In genomic region chr3L:5840847-5841246, dm6 we compare ENCODE assay signal across 1 fruit fly cellular context.
TF ChIP-seq lines count a peak whose summit lies in the region.

No protein-coding gene starts in this region.

TF ChIP-seq in whole organism, embryonic, 481 proteins besides CTCF, POLR2A, EP300 and RAD21 (continued from another document):
- no peak for TF ChIP-seq CG4282 (GFP tag; optimal IDR thresholded peaks at IDR 0.05; lab: Kevin White, UChicago)
- TF ChIP-seq CG31388 (GFP tag; optimal IDR thresholded peaks at IDR 0.05; lab: Kevin White, UChicago) = no peak
- TF ChIP-seq CG12219 (GFP tag; optimal IDR thresholded peaks at IDR 0.05; lab: Kevin White, UChicago) = no peak
- no peak for TF ChIP-seq gcm (GFP tag; optimal IDR thresholded peaks at IDR 0.05; lab: Kevin White, UChicago)
- no peak for TF ChIP-seq dysf (GFP tag; IDR thresholded peaks at IDR 0.05; lab: Robert Waterston, UW)
- TF ChIP-seq Poxn (GFP tag; IDR thresholded peaks at IDR 0.05; lab: Robert Waterston, UW) = no peak
- TF ChIP-seq lbe (GFP tag; optimal IDR thresholded peaks at IDR 0.05; lab: Kevin White, UChicago) = no peak
- no peak for TF ChIP-seq ATbp (GFP tag; optimal IDR thresholded peaks at IDR 0.05; lab: Kevin White, UChicago)
- peak; percentile 51 for TF ChIP-seq dmrt11E (tag; optimal IDR thresholded peaks at IDR 0.05; lab: Kevin White, UChicago)
- no peak for TF ChIP-seq ac (GFP tag; optimal IDR thresholded peaks at IDR 0.05; lab: Kevin White, UChicago)
- TF ChIP-seq sens-2 (GFP tag; IDR thresholded peaks at IDR 0.05; lab: Robert Waterston, UW) = no peak
- no peak for TF ChIP-seq CG6683 (GFP tag; optimal IDR thresholded peaks at IDR 0.05; lab: Kevin White, UChicago)
- peak; percentile 41 for TF ChIP-seq CG2712 (tag; optimal IDR thresholded peaks at IDR 0.05; lab: Kevin White, UChicago)
- no peak for TF ChIP-seq CG10654 (GFP tag; optimal IDR thresholded peaks at IDR 0.05; lab: Kevin White, UChicago)
- TF ChIP-seq pnt (GFP tag; optimal IDR thresholded peaks at IDR 0.05; lab: Kevin White, UChicago) = no peak
- no peak for TF ChIP-seq dan (GFP tag; IDR thresholded peaks at IDR 0.05; lab: Robert Waterston, UW)
- no peak for TF ChIP-seq Hr51 (GFP tag; optimal IDR thresholded peaks at IDR 0.05; lab: Kevin White, UChicago)
- TF ChIP-seq hth (optimal IDR thresholded peaks at IDR 0.05; lab: Kevin White, UChicago) = no peak
- TF ChIP-seq Chrac-16 (GFP tag; optimal IDR thresholded peaks at IDR 0.05; lab: Kevin White, UChicago) = no peak
- no peak for TF ChIP-seq inv (GFP tag; IDR thresholded peaks at IDR 0.05; lab: Robert Waterston, UW; ENCODE audit: partially characterized antibody)
- peak; percentile 93 for TF ChIP-seq D19A (tag; optimal IDR thresholded peaks at IDR 0.05; lab: Kevin White, UChicago)
- TF ChIP-seq CG14441 (GFP tag; IDR thresholded peaks at IDR 0.05; lab: Robert Waterston, UW) = no peak
- no peak for TF ChIP-seq MESR4 (GFP tag; optimal IDR thresholded peaks at IDR 0.05; lab: Kevin White, UChicago)
- TF ChIP-seq CG9817 (tag; optimal IDR thresholded peaks at IDR 0.05; lab: Kevin White, UChicago) = no peak
- no peak for TF ChIP-seq tll (GFP tag; optimal IDR thresholded peaks at IDR 0.05; lab: Kevin White, UChicago)
- no peak for TF ChIP-seq CG18011 (GFP tag; optimal IDR thresholded peaks at IDR 0.05; lab: Kevin White, UChicago)
- TF ChIP-seq Max (GFP tag; optimal IDR thresholded peaks at IDR 0.05; lab: Kevin White, UChicago) = no peak
- TF ChIP-seq zfh1 (GFP tag; IDR thresholded peaks at IDR 0.05; lab: Robert Waterston, UW) = no peak
- TF ChIP-seq CG17612 (GFP tag; IDR thresholded peaks at IDR 0.05; lab: Robert Waterston, UW) = no peak
- no peak for TF ChIP-seq CG18764 (GFP tag; optimal IDR thresholded peaks at IDR 0.05; lab: Kevin White, UChicago)
- TF ChIP-seq seq (GFP tag; IDR thresholded peaks at IDR 0.05; lab: Robert Waterston, UW) = no peak
- peak in 1 of 3 experiments; percentile 29 for TF ChIP-seq lola (GFP tag; optimal IDR thresholded peaks at IDR 0.05; lab: Kevin White, UChicago)
- TF ChIP-seq CkIIα-i1 (GFP tag; IDR thresholded peaks at IDR 0.05; lab: Robert Waterston, UW) = no peak
- no peak for TF ChIP-seq CG1024 (GFP tag; IDR thresholded peaks at IDR 0.05; lab: Robert Waterston, UW)
- TF ChIP-seq Camta (GFP tag; optimal IDR thresholded peaks at IDR 0.05; lab: Kevin White, UChicago) = no peak
- peak; percentile 20 for TF ChIP-seq Blimp-1 (GFP tag; optimal IDR thresholded peaks at IDR 0.05; lab: Kevin White, UChicago)
- no peak for TF ChIP-seq org-1 (GFP tag; optimal IDR thresholded peaks at IDR 0.05; lab: Kevin White, UChicago)
- no peak for TF ChIP-seq CG11723 (GFP tag; optimal IDR thresholded peaks at IDR 0.05; lab: Kevin White, UChicago)
- TF ChIP-seq pb (GFP tag; optimal IDR thresholded peaks at IDR 0.05; lab: Kevin White, UChicago) = no peak
- TF ChIP-seq fd3F (GFP tag; optimal IDR thresholded peaks at IDR 0.05; lab: Kevin White, UChicago) = no peak
- no peak for TF ChIP-seq klu (GFP tag; IDR thresholded peaks at IDR 0.05; lab: Robert Waterston, UW)
- peak; percentile 19 for TF ChIP-seq phol (tag; optimal IDR thresholded peaks at IDR 0.05; lab: Kevin White, UChicago)
- TF ChIP-seq CG4617 (GFP tag; optimal IDR thresholded peaks at IDR 0.05; lab: Kevin White, UChicago; ENCODE audit: borderline replicate concordance) = no peak
- TF ChIP-seq Bgb (GFP tag; IDR thresholded peaks at IDR 0.05; lab: Robert Waterston, UW; ENCODE audit: partially characterized antibody) = no peak
- no peak for TF ChIP-seq CG3838 (GFP tag; optimal IDR thresholded peaks at IDR 0.05; lab: Kevin White, UChicago)
- TF ChIP-seq CG4404 (GFP tag; IDR thresholded peaks at IDR 0.05; lab: Robert Waterston, UW) = no peak
- TF ChIP-seq lov (optimal IDR thresholded peaks at IDR 0.05; lab: Kevin White, UChicago) = no peak
- no peak for TF ChIP-seq lov (GFP tag; IDR thresholded peaks at IDR 0.05; lab: Robert Waterston, UW)
- no peak for TF ChIP-seq unpg (GFP tag; optimal IDR thresholded peaks at IDR 0.05; lab: Kevin White, UChicago)
- peak in 1 of 2 experiments; percentile 44 for TF ChIP-seq bsh (GFP tag; optimal IDR thresholded peaks at IDR 0.05; lab: Kevin White, UChicago)
- no peak for TF ChIP-seq CG43689 (GFP tag; IDR thresholded peaks at IDR 0.05; lab: Robert Waterston, UW)
- peak; percentile 39 for TF ChIP-seq CG18262 (tag; optimal IDR thresholded peaks at IDR 0.05; lab: Kevin White, UChicago)
- peak; percentile 38 for TF ChIP-seq sens (GFP tag; lab: Kevin White, UChicago)
- TF ChIP-seq prd (optimal IDR thresholded peaks at IDR 0.05; lab: Kevin White, UChicago) = no peak
- TF ChIP-seq prd (GFP tag; IDR thresholded peaks at IDR 0.05; lab: Robert Waterston, UW) = no peak
- TF ChIP-seq peb (GFP tag; IDR thresholded peaks at IDR 0.05; lab: Robert Waterston, UW) = no peak
- TF ChIP-seq jigr1 (GFP tag; IDR thresholded peaks at IDR 0.05; lab: Robert Waterston, UW) = no peak
- no peak for TF ChIP-seq CG1602 (GFP tag; optimal IDR thresholded peaks at IDR 0.05; lab: Kevin White, UChicago)
- TF ChIP-seq Bteb2 (GFP tag; optimal IDR thresholded peaks at IDR 0.05; lab: Kevin White, UChicago) = no peak
- TF ChIP-seq wek (GFP tag; optimal IDR thresholded peaks at IDR 0.05; lab: Kevin White, UChicago) = no peak
- no peak for TF ChIP-seq Ptx1 (GFP tag; IDR thresholded peaks at IDR 0.05; lab: Robert Waterston, UW)
- no peak for TF ChIP-seq Hr78 (GFP tag; optimal IDR thresholded peaks at IDR 0.05; lab: Kevin White, UChicago)
- TF ChIP-seq CG14667 (GFP tag; IDR thresholded peaks at IDR 0.05; lab: Robert Waterston, UW) = no peak
- TF ChIP-seq Med (GFP tag; lab: Kevin White, UChicago) = peak; percentile 38
- 0 out of 3 replicates have a peak, but pooled peaks have one; percentile 30 for TF ChIP-seq row (GFP tag; IDR thresholded peaks at IDR 0.05; lab: Robert Waterston, UW)
- TF ChIP-seq fd102C (GFP tag; optimal IDR thresholded peaks at IDR 0.05; lab: Kevin White, UChicago) = no peak
- TF ChIP-seq ranshi (GFP tag; IDR thresholded peaks at IDR 0.05; lab: Robert Waterston, UW) = no peak
- TF ChIP-seq hkb (optimal IDR thresholded peaks at IDR 0.05; lab: Kevin White, UChicago) = no peak
- no peak for TF ChIP-seq hkb (GFP tag; IDR thresholded peaks at IDR 0.05; lab: Robert Waterston, UW)
- TF ChIP-seq ind (GFP tag; optimal IDR thresholded peaks at IDR 0.05; lab: Kevin White, UChicago) = no peak
- TF ChIP-seq CG2889 (GFP tag; IDR thresholded peaks at IDR 0.05; lab: Robert Waterston, UW) = no peak
- TF ChIP-seq CG11504 (tag; optimal IDR thresholded peaks at IDR 0.05; lab: Kevin White, UChicago) = peak; percentile 27
- TF ChIP-seq Doc3 (GFP tag; IDR thresholded peaks at IDR 0.05; lab: Robert Waterston, UW; ENCODE audit: partially characterized antibody) = no peak
- peak; percentile 22 for TF ChIP-seq nmo (GFP tag; optimal IDR thresholded peaks at IDR 0.05; lab: Kevin White, UChicago)
- TF ChIP-seq MTF-1 (GFP tag; optimal IDR thresholded peaks at IDR 0.05; lab: Kevin White, UChicago; ENCODE audit: borderline replicate concordance) = no peak
- no peak for TF ChIP-seq Dip2 (GFP tag; IDR thresholded peaks at IDR 0.05; lab: Robert Waterston, UW)
- TF ChIP-seq CG10979 (tag; optimal IDR thresholded peaks at IDR 0.05; lab: Kevin White, UChicago) = peak; percentile 42
- TF ChIP-seq CG4820 (GFP tag; optimal IDR thresholded peaks at IDR 0.05; lab: Kevin White, UChicago) = no peak
- no peak for TF ChIP-seq CG31224 (GFP tag; IDR thresholded peaks at IDR 0.05; lab: Robert Waterston, UW)
- no peak for TF ChIP-seq crp (GFP tag; optimal IDR thresholded peaks at IDR 0.05; lab: Kevin White, UChicago)
- no peak for TF ChIP-seq CG17361 (GFP tag; IDR thresholded peaks at IDR 0.05; lab: Robert Waterston, UW)
- no peak for TF ChIP-seq CG8359 (GFP tag; optimal IDR thresholded peaks at IDR 0.05; lab: Kevin White, UChicago; ENCODE audit: borderline replicate concordance)
- TF ChIP-seq CG13123 (GFP tag; optimal IDR thresholded peaks at IDR 0.05; lab: Kevin White, UChicago) = no peak
- TF ChIP-seq esg (GFP tag; conservative IDR thresholded peaks at IDR 0.05; lab: Robert Waterston, UW) = no peak
- TF ChIP-seq CG7928 (GFP tag; optimal IDR thresholded peaks at IDR 0.05; lab: Kevin White, UChicago) = no peak
- no peak for TF ChIP-seq repo (GFP tag; optimal IDR thresholded peaks at IDR 0.05; lab: Kevin White, UChicago)
- TF ChIP-seq p53 (GFP tag; optimal IDR thresholded peaks at IDR 0.05; lab: Kevin White, UChicago) = no peak
- TF ChIP-seq CG1832 (GFP tag; optimal IDR thresholded peaks at IDR 0.05; lab: Kevin White, UChicago) = no peak
- TF ChIP-seq YL-1 (GFP tag; optimal IDR thresholded peaks at IDR 0.05; lab: Kevin White, UChicago) = no peak
- no peak for TF ChIP-seq Dad (GFP tag; optimal IDR thresholded peaks at IDR 0.05; lab: Kevin White, UChicago)
- TF ChIP-seq sug (tag; optimal IDR thresholded peaks at IDR 0.05; lab: Kevin White, UChicago) = no peak
- no peak for TF ChIP-seq CG10267 (tag; optimal IDR thresholded peaks at IDR 0.05; lab: Kevin White, UChicago)
- no peak for TF ChIP-seq HHEX (GFP tag; optimal IDR thresholded peaks at IDR 0.05; lab: Kevin White, UChicago)
- no peak for TF ChIP-seq Aef1 (GFP tag; IDR thresholded peaks at IDR 0.05; lab: Robert Waterston, UW)
- TF ChIP-seq H15 (GFP tag; IDR thresholded peaks at IDR 0.05; lab: Robert Waterston, UW) = no peak
- TF ChIP-seq z (GFP tag; IDR thresholded peaks at IDR 0.05; lab: Robert Waterston, UW) = no peak
- no peak for TF ChIP-seq Lim3 (GFP tag; IDR thresholded peaks at IDR 0.05; lab: Robert Waterston, UW)
TF ChIP-seq in whole organism, embryonic: peak in this region for 22.
